Fruit fly (Drosophila melanogaster) whole organism, wandering third instar larva: ENCODE data around the gene Rga.
A peak's percentile ranks its signal among the peaks of the same experiment; 100 is the strongest.

Experiments used
- Abd-B ChIP-seq: fragments of >200 bp; optimal IDR thresholded peaks from 2 replicates; lab custom pipeline; 2017; ENCODE audit warnings: missing biosample characterization, missing genetic modification characterization
- CG32264 ChIP-seq: fragments of 200-800 bp; sonication (Bioruptor generic); optimal IDR thresholded peaks from 2 replicates; lab custom pipeline; 2016; ENCODE audit warnings: missing biosample characterization, missing genetic modification characterization
- CG9705 ChIP-seq: fragments of 200-800 bp; sonication (Bioruptor generic); optimal IDR thresholded peaks from 2 replicates; lab custom pipeline; 2018; ENCODE audit warnings: missing biosample characterization, mild to moderate bottlenecking, missing genetic modification characterization
- CrebA ChIP-seq: fragments of 200-800 bp; sonication (Bioruptor generic); optimal IDR thresholded peaks from 2 replicates; lab custom pipeline; 2016; ENCODE audit warnings: missing biosample characterization, mild to moderate bottlenecking, missing genetic modification characterization, borderline replicate concordance
- Dif ChIP-seq: fragments of 200-275, 200-300 bp; sonication (Bioruptor generic); optimal IDR thresholded peaks from 2 replicates; lab custom pipeline; 2018; ENCODE audit warnings: missing biosample characterization, missing genetic modification characterization; ENCODE audit not compliant: partially characterized antibody
- GATAd ChIP-seq: sonication (Bioruptor generic); optimal IDR thresholded peaks from 2 replicates; lab custom pipeline; 2016; ENCODE audit warnings: missing biosample characterization, missing genetic modification characterization
- HLH106 ChIP-seq: fragments of 200-800 bp; optimal IDR thresholded peaks from 3 replicates; lab custom pipeline; 2019; ENCODE audit warnings: missing biosample characterization, mild to moderate bottlenecking, missing genetic modification characterization, moderate library complexity
- Hnf4 ChIP-seq: fragments of 200-800 bp; sonication (Bioruptor generic); optimal IDR thresholded peaks from 2 replicates; lab custom pipeline; 2016; ENCODE audit warnings: missing biosample characterization, mild to moderate bottlenecking, missing genetic modification characterization
- Hr78 ChIP-seq: fragments of >200 bp; optimal IDR thresholded peaks from 2 replicates; lab custom pipeline; 2017; ENCODE audit warnings: missing biosample characterization, missing genetic modification characterization
- Hr83 ChIP-seq: fragments of 200-300 bp; sonication (Bioruptor generic); optimal IDR thresholded peaks from 2 replicates; lab custom pipeline; 2016; ENCODE audit warnings: missing biosample characterization, mild to moderate bottlenecking, missing genetic modification characterization, moderate library complexity; ENCODE audit not compliant: poor library complexity, severe bottlenecking
- Jra ChIP-seq: sonication (Bioruptor generic); optimal IDR thresholded peaks from 2 replicates; lab custom pipeline; 2016; ENCODE audit warnings: missing biosample characterization, missing genetic modification characterization
- Mio ChIP-seq: sonication (Bioruptor generic); optimal IDR thresholded peaks from 2 replicates; lab custom pipeline; 2016; ENCODE audit warnings: missing biosample characterization, missing genetic modification characterization
- Myc ChIP-seq: fragments of >200 bp; optimal IDR thresholded peaks from 2 replicates; lab custom pipeline; 2017
- N ChIP-seq: fragments of >200 bp; optimal IDR thresholded peaks from 2 replicates; lab custom pipeline; 2018; ENCODE audit warnings: missing biosample characterization, missing external identifiers, missing genetic modification characterization
- OdsH ChIP-seq: fragments of 200-800 bp; sonication (Bioruptor generic); optimal IDR thresholded peaks from 2 replicates; lab custom pipeline; 2016; ENCODE audit warnings: missing biosample characterization, mild to moderate bottlenecking, missing genetic modification characterization
- Rel ChIP-seq, 2 experiments: fragments of 200-800 bp; sonication (Bioruptor generic) in 1 of 2; optimal IDR thresholded peaks; 2 replicates in 1 of 2; 3 replicates in 1 of 2; lab custom pipeline; 2016 to 2019; ENCODE audit warnings: mild to moderate bottlenecking in 2 of 2, missing biosample characterization in 2 of 2, missing genetic modification characterization in 2 of 2, moderate library complexity in 1 of 2
- Sp1 ChIP-seq: fragments of 200-800 bp; sonication (Bioruptor generic); optimal IDR thresholded peaks from 3 replicates; lab custom pipeline; 2019; ENCODE audit warnings: missing biosample characterization, mild to moderate bottlenecking, missing genetic modification characterization, moderate library complexity
- Vsx2 ChIP-seq: fragments of 200-300, 225-300 bp; sonication (Bioruptor generic); optimal IDR thresholded peaks from 2 replicates; lab custom pipeline; 2018; ENCODE audit warnings: missing biosample characterization, missing genetic modification characterization; ENCODE audit not compliant: partially characterized antibody
- br ChIP-seq: fragments of 200-800 bp; sonication (Bioruptor generic); optimal IDR thresholded peaks from 2 replicates; lab custom pipeline; 2016; ENCODE audit warnings: missing biosample characterization, missing genetic modification characterization
- brk ChIP-seq: fragments of 200-800 bp; sonication (Bioruptor generic); optimal IDR thresholded peaks from 2 replicates; lab custom pipeline; 2016; ENCODE audit warnings: missing biosample characterization, mild to moderate bottlenecking, missing genetic modification characterization
- dl ChIP-seq, 2 experiments: fragments of 175-275, 200-275 bp in 1 of 2; fragments of 200-275 bp in 1 of 2; sonication (Bioruptor generic); optimal IDR thresholded peaks; lab custom pipeline; 2018; ENCODE audit warnings: mild to moderate bottlenecking in 2 of 2, missing biosample characterization in 2 of 2, missing genetic modification characterization in 2 of 2, moderate library complexity in 2 of 2; ENCODE audit not compliant: partially characterized antibody in 2 of 2, insufficient read depth in 1 of 2
- dmrt93B ChIP-seq: fragments of 200-800 bp; sonication (Bioruptor generic); optimal IDR thresholded peaks from 2 replicates; lab custom pipeline; 2018; ENCODE audit warnings: missing biosample characterization, mild to moderate bottlenecking, missing genetic modification characterization
- dsf ChIP-seq: sonication (Bioruptor generic); optimal IDR thresholded peaks from 2 replicates; lab custom pipeline; 2016; ENCODE audit warnings: missing biosample characterization, missing genetic modification characterization, borderline replicate concordance
- ey ChIP-seq: fragments of 200-800 bp; sonication (Bioruptor generic); optimal IDR thresholded peaks from 2 replicates; lab custom pipeline; 2016; ENCODE audit warnings: missing biosample characterization, missing genetic modification characterization
- foxo ChIP-seq, 2 experiments: fragments of 200-800 bp; sonication (Bioruptor generic); optimal IDR thresholded peaks; 2 replicates in 1 of 2; 3 replicates in 1 of 2; lab custom pipeline; 2016 to 2017; ENCODE audit warnings: missing biosample characterization in 2 of 2, missing genetic modification characterization in 2 of 2
- fru ChIP-seq: fragments of 200-800 bp; sonication (Bioruptor generic); optimal IDR thresholded peaks from 3 replicates; lab custom pipeline; 2016; ENCODE audit warnings: missing biosample characterization, mild to moderate bottlenecking, missing genetic modification characterization
- jim ChIP-seq: fragments of 175-275, 200-325 bp; sonication (Bioruptor generic); optimal IDR thresholded peaks from 2 replicates; lab custom pipeline; 2016; ENCODE audit warnings: missing biosample characterization, mild to moderate bottlenecking, missing genetic modification characterization
- psq ChIP-seq: fragments of 200-800 bp; sonication (Bioruptor generic); optimal IDR thresholded peaks from 3 replicates; lab custom pipeline; 2017; ENCODE audit warnings: missing biosample characterization, mild to moderate bottlenecking, missing genetic modification characterization, moderate library complexity
- rgr ChIP-seq: fragments of 200-800 bp; sonication (Bioruptor generic); optimal IDR thresholded peaks from 3 replicates; lab custom pipeline; 2016; ENCODE audit warnings: missing biosample characterization, mild to moderate bottlenecking, missing genetic modification characterization
- sv ChIP-seq: fragments of 200-800 bp; sonication (Bioruptor generic); optimal IDR thresholded peaks from 3 replicates; lab custom pipeline; 2016; ENCODE audit warnings: missing biosample characterization, missing genetic modification characterization
- tai ChIP-seq: sonication (Bioruptor generic); optimal IDR thresholded peaks from 2 replicates; lab custom pipeline; 2016; ENCODE audit warnings: missing biosample characterization, missing genetic modification characterization
- usp ChIP-seq: fragments of >200 bp; optimal IDR thresholded peaks from 2 replicates; lab custom pipeline; 2017; ENCODE audit warnings: missing biosample characterization, missing genetic modification characterization
- woc ChIP-seq: sonication (Bioruptor generic); optimal IDR thresholded peaks from 2 replicates; lab custom pipeline; 2016; ENCODE audit warnings: missing biosample characterization, mild to moderate bottlenecking, missing genetic modification characterization

The Rga gene

dm6 chr3R:5594878-5595277 lies 18.0 kb downstream of the Rga start:
- TF ChIP-seq OdsH (GFP tag; lab: Kevin White, UChicago) (no peak), dl (GFP tag; optimal IDR thresholded peaks at IDR 0.05; lab: Kevin White, UChicago; ENCODE audit: insufficient read depth in 1 of 2, partially characterized antibody in 2 of 2) (no peak), psq (GFP tag; lab: Kevin White, UChicago) (no peak), Myc (peak; percentile 31), Jra (GFP tag; lab: Kevin White, UChicago) (no peak), N (GFP tag; lab: Kevin White, UChicago) (peak; percentile 3), Hr83 (GFP tag; lab: Kevin White, UChicago) (no peak), CrebA (no peak), Sp1 (GFP tag; lab: Kevin White, UChicago) (no peak), GATAd (no peak), dsf (GFP tag; lab: Kevin White, UChicago) (no peak), Dif (GFP tag; lab: Kevin White, UChicago) (no peak)

- TF ChIP-seq fru (GFP tag; lab: Kevin White, UChicago) (no peak), jim (GFP tag; lab: Kevin White, UChicago) (no peak), woc (GFP tag; lab: Kevin White, UChicago) (no peak), dsf (GFP tag; lab: Kevin White, UChicago) (no peak), Rel (GFP tag; optimal IDR thresholded peaks at IDR 0.05; lab: Kevin White, UChicago) (no peak), Rel (tag; optimal IDR thresholded peaks at IDR 0.05; lab: Kevin White, UChicago) (peak; percentile 44), HLH106 (tag; lab: Kevin White, UChicago) (no peak), GATAd (no peak)
Observed at dm6 chr3R:5592009-5592572, 20.8 kb downstream of the Rga start.

- TF ChIP-seq psq (GFP tag; lab: Kevin White, UChicago), result peak; percentile 17
- no peak for TF ChIP-seq Jra (GFP tag; lab: Kevin White, UChicago)
- TF ChIP-seq Myc, result no peak
- peak; percentile 96 for TF ChIP-seq N (GFP tag; lab: Kevin White, UChicago)
- TF ChIP-seq Hr83 (GFP tag; lab: Kevin White, UChicago), result no peak
- no peak for TF ChIP-seq Hnf4 (GFP tag; lab: Kevin White, UChicago)
- peak in 1 of 2 experiments; percentile 25 for TF ChIP-seq foxo (GFP tag; optimal IDR thresholded peaks at IDR 0.05; lab: Kevin White, UChicago)
- TF ChIP-seq tai (GFP tag; lab: Kevin White, UChicago), result no peak
- TF ChIP-seq Dif (GFP tag; lab: Kevin White, UChicago), result no peak
- TF ChIP-seq usp (GFP tag; lab: Kevin White, UChicago), result no peak
- TF ChIP-seq dl (GFP tag; optimal IDR thresholded peaks at IDR 0.05; lab: Kevin White, UChicago; ENCODE audit: insufficient read depth in 1 of 2, partially characterized antibody in 2 of 2), result no peak
- peak; percentile 80 for TF ChIP-seq Hr78
- peak; percentile 60 for TF ChIP-seq HLH106 (tag; lab: Kevin White, UChicago)
- no peak for TF ChIP-seq Rel (GFP tag; optimal IDR thresholded peaks at IDR 0.05; lab: Kevin White, UChicago)
- TF ChIP-seq Rel (tag; optimal IDR thresholded peaks at IDR 0.05; lab: Kevin White, UChicago), result peak; percentile 24
- TF ChIP-seq jim (GFP tag; lab: Kevin White, UChicago), result no peak
- no peak for TF ChIP-seq fru (GFP tag; lab: Kevin White, UChicago)
- no peak for TF ChIP-seq dsf (GFP tag; lab: Kevin White, UChicago)
- peak; percentile 19 for TF ChIP-seq Sp1 (GFP tag; lab: Kevin White, UChicago)
- peak; percentile 22 for TF ChIP-seq ey (GFP tag; lab: Kevin White, UChicago)
- peak; percentile 12 for TF ChIP-seq rgr (GFP tag; lab: Kevin White, UChicago)
- TF ChIP-seq CG9705 (GFP tag; lab: Kevin White, UChicago), result peak; percentile 35
- no peak for TF ChIP-seq br
- TF ChIP-seq woc (GFP tag; lab: Kevin White, UChicago), result peak; percentile 61
- TF ChIP-seq brk (GFP tag; lab: Kevin White, UChicago), result no peak
- peak; percentile 17 for TF ChIP-seq sv (GFP tag; lab: Kevin White, UChicago)
- TF ChIP-seq Abd-B (GFP tag; lab: Kevin White, UChicago), result peak; percentile 10
- TF ChIP-seq CG32264 (GFP tag; lab: Kevin White, UChicago), result peak; percentile 4
Observed at dm6 chr3R:5591398-5591853, 21.5 kb downstream of the Rga start, which contains the start of the genes noi and Vha26. noi (minus strand) TSS chr3R:5591459. Vha26 (plus strand) TSS chr3R:5591763.

- TF ChIP-seq Mio (GFP tag; lab: Kevin White, UChicago) (no peak), CrebA (no peak), GATAd (no peak), ey (GFP tag; lab: Kevin White, UChicago) (no peak), foxo (GFP tag; optimal IDR thresholded peaks at IDR 0.05; lab: Kevin White, UChicago) (no peak), Hr83 (GFP tag; lab: Kevin White, UChicago) (no peak), Sp1 (GFP tag; lab: Kevin White, UChicago) (no peak), dsf (GFP tag; lab: Kevin White, UChicago) (no peak), usp (GFP tag; lab: Kevin White, UChicago) (no peak), Vsx2 (GFP tag; lab: Kevin White, UChicago) (no peak), dmrt93B (GFP tag; lab: Kevin White, UChicago) (no peak), CG32264 (GFP tag; lab: Kevin White, UChicago) (no peak), dl (GFP tag; optimal IDR thresholded peaks at IDR 0.05; lab: Kevin White, UChicago; ENCODE audit: insufficient read depth in 1 of 2, partially characterized antibody in 2 of 2) (no peak)
- TF ChIP-seq, all 38 proteins: peak for 0
Observed at dm6 chr3R:5588573-5588972, 24.3 kb downstream of the Rga start, which contains the start of gene PolZ2. PolZ2 (plus strand) TSS chr3R:5588873.
